Fruit fly (Drosophila melanogaster): ENCODE measurements around the gene CG1113.

DNA sequence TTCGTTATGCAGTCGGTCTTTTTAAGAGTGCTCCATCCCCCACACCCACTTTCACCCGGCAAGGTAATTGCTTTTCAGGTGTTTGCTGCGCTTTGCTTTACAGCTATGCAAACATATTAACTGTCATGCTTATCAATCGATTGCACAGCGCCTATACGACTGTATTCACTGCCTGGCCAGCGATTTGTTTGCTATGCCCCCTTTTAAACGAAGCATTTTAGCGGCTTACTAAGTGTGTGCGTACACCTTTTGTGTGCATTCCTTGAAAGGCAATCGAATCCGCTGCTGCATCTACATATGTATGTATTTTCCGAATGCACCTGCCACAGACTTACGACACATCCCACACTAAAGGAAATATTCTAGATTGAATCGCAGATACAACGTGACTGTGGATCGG lies 35.0 kb downstream of the CG1113 start:
- no peak for TF ChIP-seq insv (optimal IDR thresholded peaks at IDR 0.05)
- TF ChIP-seq Myc (optimal IDR thresholded peaks at IDR 0.05), result no peak
- no peak for TF ChIP-seq psq (optimal IDR thresholded peaks at IDR 0.05)
- TF ChIP-seq ttk (optimal IDR thresholded peaks at IDR 0.05), result no peak
